Fruit fly (Drosophila melanogaster) whole organism, pupa: ENCODE measurements around the gene ase.

Experiments
- CG17806 ChIP-seq: fragments of 200-800 bp; sonication (Bioruptor generic); optimal IDR thresholded peaks from 2 replicates; lab custom pipeline; 2018; ENCODE audit warnings: missing biosample characterization, mild to moderate bottlenecking, missing genetic modification characterization, moderate library complexity
- CG8159 ChIP-seq: fragments of 200-800 bp; sonication (Bioruptor generic); optimal IDR thresholded peaks from 3 replicates; lab custom pipeline; 2018; ENCODE audit warnings: missing biosample characterization, mild to moderate bottlenecking, missing genetic modification characterization, moderate library complexity
- D1 ChIP-seq: fragments of 200-800 bp; sonication (Bioruptor generic); optimal IDR thresholded peaks from 2 replicates; lab custom pipeline; 2018; ENCODE audit warnings: missing biosample characterization, mild to moderate bottlenecking, missing genetic modification characterization, moderate library complexity
- EcR ChIP-seq: fragments of 200-800 bp; sonication (Bioruptor generic); optimal IDR thresholded peaks from 3 replicates; lab custom pipeline; 2019; ENCODE audit warnings: missing biosample characterization, missing genetic modification characterization, mild to moderate bottlenecking, moderate library complexity, missing genetic modification reagents

DNA sequence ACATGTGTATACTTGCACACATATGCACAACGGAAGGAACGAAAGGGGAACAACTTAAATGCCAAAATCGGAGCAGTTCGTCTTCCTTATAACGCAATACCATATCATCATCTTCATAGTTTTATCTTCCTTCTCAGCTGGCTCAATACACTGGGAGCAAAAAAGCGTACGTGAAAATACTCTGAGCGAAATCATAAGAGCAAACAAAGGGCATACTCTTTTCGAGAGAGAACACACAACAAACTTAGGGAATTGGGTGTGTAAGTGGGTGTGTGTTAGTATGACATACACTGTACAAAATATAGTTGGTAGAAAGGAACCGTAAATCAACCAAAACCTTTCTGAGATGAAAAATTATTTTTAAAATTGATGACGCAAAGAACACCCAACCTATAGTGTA lies 52.0 kb downstream of the ase start:
- TF ChIP-seq CG8159 (tag; lab: Kevin White, UChicago): no peak
- TF ChIP-seq EcR (GFP tag; lab: Kevin White, UChicago): no peak
- TF ChIP-seq D1 (tag; lab: Kevin White, UChicago): no peak
- TF ChIP-seq CG17806: no peak
